Worm (Caenorhabditis elegans) whole organism, L1 larva: ENCODE data around the gene T26E4.10.

ENCODE experiments used
- ama-1 ChIP-seq: fragments of 150-350 bp; optimal IDR thresholded peaks from 2 replicates; lab custom pipeline; 2014
- dpl-1 ChIP-seq, 3 experiments: fragments of 150-350 bp in 2 of 3; sonication (generic microtip) in 1 of 3; optimal IDR thresholded peaks; 2 replicates each; lab custom pipeline; 2014 to 2017; ENCODE audit warnings: missing biosample characterization in 3 of 3, missing genetic modification characterization in 3 of 3, missing genetic modification reagents in 3 of 3
- elt-3 ChIP-seq, 6 experiments: fragments of 150-350 bp in 1 of 6; sonication (generic microtip); optimal IDR thresholded peaks; 2 replicates each; lab custom pipeline; 2017 to 2018; ENCODE audit warnings: missing biosample characterization in 6 of 6, missing genetic modification characterization in 6 of 6, inconsistent platforms in 1 of 6
- fkh-10 ChIP-seq: sonication (generic microtip); optimal IDR thresholded peaks from 2 replicates; lab custom pipeline; 2017; ENCODE audit warnings: missing biosample characterization, missing genetic modification reagents, missing genetic modification characterization
- hpl-2 ChIP-seq: fragments of 150-350 bp; optimal IDR thresholded peaks from 2 replicates; lab custom pipeline; 2014; ENCODE audit warnings: missing biosample characterization, missing genetic modification reagents, missing genetic modification characterization
- lin-39 ChIP-seq: fragments of 150-350 bp; optimal IDR thresholded peaks from 2 replicates; lab custom pipeline; 2014; ENCODE audit warnings: missing biosample characterization, missing genetic modification reagents, missing genetic modification characterization
- mdl-1 ChIP-seq, 2 experiments: fragments of 150-350 bp; optimal IDR thresholded peaks; 2 replicates each; lab custom pipeline; 2014 to 2017; ENCODE audit warnings: missing biosample characterization in 2 of 2, missing genetic modification characterization in 2 of 2, inconsistent platforms in 1 of 2
- nhr-11 ChIP-seq: fragments of 150-350 bp; optimal IDR thresholded peaks from 2 replicates; lab custom pipeline; 2014; ENCODE audit warnings: missing biosample characterization, missing genetic modification characterization
- nhr-12 ChIP-seq: sonication (generic microtip); optimal IDR thresholded peaks from 2 replicates; lab custom pipeline; 2017; ENCODE audit warnings: missing biosample characterization, missing genetic modification characterization
- ztf-11 ChIP-seq, 2 experiments: sonication (generic microtip); optimal IDR thresholded peaks; 2 replicates each; lab custom pipeline; 2016 to 2017; ENCODE audit warnings: missing genetic modification characterization in 2 of 2, missing biosample characterization in 1 of 2, missing compliant biosample characterization in 1 of 2
- ztf-4 ChIP-seq: fragments of 150-350 bp; optimal IDR thresholded peaks from 2 replicates; lab custom pipeline; 2014; ENCODE audit warnings: missing biosample characterization, missing genetic modification characterization

DNA sequence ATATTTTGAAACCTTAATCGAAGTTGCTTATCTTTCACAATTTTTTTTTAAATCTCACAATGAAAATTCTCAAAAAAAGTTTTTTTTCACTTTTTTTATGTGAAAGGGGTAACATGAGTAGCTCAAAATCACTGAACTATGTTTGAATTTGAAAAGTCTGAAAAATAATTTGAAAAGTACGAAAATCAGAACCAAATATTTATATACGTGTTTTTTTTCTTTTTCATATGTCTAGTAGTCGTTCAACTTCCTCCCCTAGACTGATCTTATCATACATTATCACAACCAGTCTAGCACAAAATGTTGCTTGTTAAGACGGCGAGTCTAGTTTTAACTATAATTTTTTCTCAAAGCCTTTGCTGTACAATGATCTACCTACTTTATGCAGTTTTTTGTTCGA is 23.4 kb upstream of the T26E4.10 start, which contains the start of gene srbc-49:
- TF ChIP-seq elt-3 (tag; optimal IDR thresholded peaks at IDR 0.05; lab: Kevin White, UChicago) (no peak), hpl-2 (no peak), nhr-11 (tag; lab: Kevin White, UChicago) (no peak), mdl-1 (tag; optimal IDR thresholded peaks at IDR 0.05; lab: Kevin White, UChicago) (no peak), ztf-11 (tag; optimal IDR thresholded peaks at IDR 0.05; lab: Kevin White, UChicago) (no peak), lin-39 (tag; lab: Kevin White, UChicago) (no peak), dpl-1 (GFP tag; optimal IDR thresholded peaks at IDR 0.05; lab: Kevin White, UChicago) (no peak), ztf-4 (no peak), ama-1 (lab: Kevin White, UChicago) (no peak), fkh-10 (GFP tag; lab: Kevin White, UChicago) (no peak), nhr-12 (tag; lab: Kevin White, UChicago) (no peak)
